Worm (Caenorhabditis elegans) whole organism, L3 larva: ENCODE results near the gene ifo-1.

ENCODE experiments used
- daf-12 ChIP-seq: fragments of 150-350 bp; optimal IDR thresholded peaks from 2 replicates; lab custom pipeline; 2014; ENCODE audit warnings: missing biosample characterization, missing genetic modification reagents, missing genetic modification characterization
- elt-2 ChIP-seq: sonication (generic microtip); optimal IDR thresholded peaks from 2 replicates; lab custom pipeline; 2016; ENCODE audit warnings: missing genetic modification reagents, mild to moderate bottlenecking, missing genetic modification characterization, missing compliant biosample characterization
- mdl-1 ChIP-seq: fragments of 150-350 bp; optimal IDR thresholded peaks from 2 replicates; lab custom pipeline; 2014; ENCODE audit warnings: missing biosample characterization, missing genetic modification characterization
- nhr-12 ChIP-seq: fragments of 150-350 bp; optimal IDR thresholded peaks from 2 replicates; lab custom pipeline; 2014; ENCODE audit warnings: missing biosample characterization, missing genetic modification characterization
- nhr-76 ChIP-seq: fragments of 150-350 bp; sonication (generic microtip); optimal IDR thresholded peaks from 5 replicates; lab custom pipeline; 2014; ENCODE audit warnings: missing biosample characterization, missing genetic modification characterization
- pqm-1 ChIP-seq: fragments of 150-350 bp; optimal IDR thresholded peaks from 2 replicates; lab custom pipeline; 2017; ENCODE audit warnings: missing biosample characterization, missing genetic modification characterization, inconsistent platforms
- skn-1 ChIP-seq: fragments of 150-350 bp; optimal IDR thresholded peaks from 2 replicates; lab custom pipeline; 2014; ENCODE audit warnings: missing biosample characterization, missing genetic modification characterization
- zag-1 ChIP-seq: fragments of 150-350 bp; optimal IDR thresholded peaks from 2 replicates; lab custom pipeline; 2014; ENCODE audit warnings: missing biosample characterization, missing genetic modification characterization
- ztf-4 ChIP-seq: fragments of 150-350 bp; optimal IDR thresholded peaks from 2 replicates; lab custom pipeline; 2014; ENCODE audit warnings: missing biosample characterization, missing genetic modification characterization

DNA sequence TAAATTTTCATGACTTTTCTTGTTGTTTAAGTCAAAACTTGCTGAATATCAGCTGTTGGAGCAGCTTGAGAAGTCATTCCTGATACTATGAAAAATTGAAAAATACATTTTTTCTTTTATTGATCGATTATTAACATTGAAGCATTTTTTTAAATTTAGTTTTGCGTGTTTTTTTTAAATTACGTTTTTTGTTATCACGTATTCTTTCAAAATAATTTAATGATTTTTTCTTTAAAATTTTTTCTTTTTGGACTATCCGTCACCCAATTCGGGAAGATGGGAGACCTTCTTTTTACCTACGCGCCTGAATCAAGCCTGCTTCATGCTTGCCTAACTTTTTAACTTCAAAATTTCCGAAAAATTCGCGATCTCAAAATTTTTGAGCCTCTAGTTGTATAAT, 32.3 kb downstream of the ifo-1 start, which contains the start of gene F42C5.5:
- TF ChIP-seq nhr-12 (tag; lab: Kevin White, UChicago) (no peak), mdl-1 (no peak), skn-1 (tag; lab: Kevin White, UChicago) (no peak), pqm-1 (tag; lab: Kevin White, UChicago) (no peak), zag-1 (tag; lab: Kevin White, UChicago) (no peak), daf-12 (no peak), elt-2 (tag; lab: Kevin White, UChicago) (no peak), nhr-76 (no peak), ztf-4 (tag; lab: Kevin White, UChicago) (no peak)
